Worm (Caenorhabditis elegans) whole organism, early embryonic: ENCODE measurements around the gene acsd-1.

Source experiments
- B0310.2 ChIP-seq: sonication (generic microtip); optimal IDR thresholded peaks from 2 replicates; lab custom pipeline; 2016; ENCODE audit warnings: mild to moderate bottlenecking, missing genetic modification characterization, missing compliant biosample characterization
- F13C5.2 ChIP-seq: sonication (generic microtip); optimal IDR thresholded peaks from 2 replicates; lab custom pipeline; 2017; ENCODE audit warnings: mild to moderate bottlenecking, missing genetic modification characterization, inconsistent platforms, missing compliant biosample characterization
- ama-1 ChIP-seq: fragments of 150-350 bp; optimal IDR thresholded peaks from 2 replicates; lab custom pipeline; 2014
- ceh-13 ChIP-seq: fragments of 200-800 bp; sonication (Bioruptor generic); optimal IDR thresholded peaks from 2 replicates; lab custom pipeline; 2018; ENCODE audit warnings: mild to moderate bottlenecking, missing genetic modification characterization, missing compliant biosample characterization
- ceh-36 ChIP-seq: sonication (generic microtip); optimal IDR thresholded peaks from 2 replicates; lab custom pipeline; 2016; ENCODE audit warnings: missing genetic modification characterization, inconsistent platforms, missing compliant biosample characterization
- ets-7 ChIP-seq: sonication (generic microtip); optimal IDR thresholded peaks from 2 replicates; lab custom pipeline; 2016; ENCODE audit warnings: missing genotype, missing genetic modification characterization, missing compliant biosample characterization
- flt-1 ChIP-seq: fragments of 200-800 bp; sonication (Bioruptor generic); IDR thresholded peaks from 2 replicates; pipeline ENCODE4 v1.3.6; 2022; ENCODE audit warnings: missing genetic modification characterization, missing compliant biosample characterization
- hnd-1 ChIP-seq: sonication (generic microtip); optimal IDR thresholded peaks from 2 replicates; lab custom pipeline; 2016; ENCODE audit warnings: missing genetic modification characterization, missing compliant biosample characterization
- pes-1 ChIP-seq: fragments of 200-800 bp; sonication (Bioruptor generic); IDR thresholded peaks from 2 replicates; pipeline ENCODE4 v1.3.6; 2022; ENCODE audit warnings: missing genetic modification reagents, missing genetic modification characterization, missing compliant biosample characterization
- scrt-1 ChIP-seq: fragments of 200-800 bp; sonication (Bioruptor generic); IDR thresholded peaks from 2 replicates; pipeline ENCODE4 v1.3.6; 2022; ENCODE audit warnings: missing genetic modification characterization, missing compliant biosample characterization
- sea-1 ChIP-seq: fragments of 200-800 bp; sonication (Bioruptor generic); conservative IDR thresholded peaks from 2 replicates; pipeline ENCODE4 v1.3.6; 2022; ENCODE audit warnings: missing genetic modification characterization, missing compliant biosample characterization
- tbx-11 ChIP-seq: fragments of 200-800 bp; sonication (Bioruptor generic); IDR thresholded peaks from 2 replicates; pipeline ENCODE4 v1.3.6; 2022; ENCODE audit warnings: missing genetic modification characterization, missing compliant biosample characterization
- tbx-37 ChIP-seq: fragments of 200-800 bp; sonication (Bioruptor generic); conservative IDR thresholded peaks from 2 replicates; pipeline ENCODE4 v1.3.6; 2022; ENCODE audit warnings: missing genetic modification reagents, missing genetic modification characterization, missing compliant biosample characterization
- tra-4 ChIP-seq: sonication (generic microtip); optimal IDR thresholded peaks from 2 replicates; lab custom pipeline; 2017; ENCODE audit warnings: missing genetic modification characterization, missing compliant biosample characterization

ce11 chrIII:1084971-1085370, 31.3 kb upstream of the acsd-1 start:
- TF ChIP-seq ets-7 (tag; lab: Kevin White, UChicago) (no peak), ama-1 (lab: Kevin White, UChicago) (no peak), scrt-1 (no peak), sea-1 (GFP tag; lab: Robert Waterston, UW) (no peak), B0310.2 (tag; lab: Kevin White, UChicago) (no peak), flt-1 (GFP tag; lab: Robert Waterston, UW) (no peak), tra-4 (no peak), F13C5.2 (no peak), hnd-1 (tag; lab: Kevin White, UChicago) (no peak), ceh-36 (tag; lab: Kevin White, UChicago) (no peak), ceh-13 (GFP tag; lab: Kevin White, UChicago) (no peak), tbx-37 (GFP tag; lab: Robert Waterston, UW) (no peak), pes-1 (GFP tag; lab: Robert Waterston, UW) (no peak), tbx-11 (GFP tag; lab: Robert Waterston, UW) (no peak)
